Worm (Caenorhabditis elegans) whole organism, L2 larva: ENCODE results near the gene ZK1193.2.

Source experiments
- R02D3.7 ChIP-seq: fragments of 150-350 bp; optimal IDR thresholded peaks from 2 replicates; lab custom pipeline; 2014; ENCODE audit warnings: missing biosample characterization, missing genetic modification characterization
- ceh-82 ChIP-seq: fragments of 150-350 bp; optimal IDR thresholded peaks from 2 replicates; lab custom pipeline; 2014; ENCODE audit warnings: missing biosample characterization, missing genetic modification characterization
- lin-13 ChIP-seq: fragments of 150-350 bp; optimal IDR thresholded peaks from 2 replicates; lab custom pipeline; 2014; ENCODE audit warnings: missing biosample characterization, missing genetic modification reagents, missing genetic modification characterization
- mdl-1 ChIP-seq, 2 experiments: fragments of 150-350 bp in 1 of 2; sonication (generic microtip) in 1 of 2; optimal IDR thresholded peaks; 2 replicates each; lab custom pipeline; 2017; ENCODE audit warnings: missing biosample characterization in 2 of 2, missing genetic modification characterization in 2 of 2
- nhr-10 ChIP-seq: sonication (generic microtip); optimal IDR thresholded peaks from 2 replicates; lab custom pipeline; 2017; ENCODE audit warnings: missing biosample characterization, missing genetic modification characterization
- nhr-11 ChIP-seq: fragments of 150-350 bp; optimal IDR thresholded peaks from 2 replicates; lab custom pipeline; 2014; ENCODE audit warnings: missing biosample characterization, missing genetic modification characterization
- nhr-12 ChIP-seq: fragments of 150-350 bp; optimal IDR thresholded peaks from 2 replicates; lab custom pipeline; 2014; ENCODE audit warnings: missing biosample characterization, missing genetic modification characterization
- nhr-6 ChIP-seq: fragments of 150-350 bp; optimal IDR thresholded peaks from 2 replicates; lab custom pipeline; 2014; ENCODE audit warnings: missing biosample characterization, missing genetic modification characterization
- skn-1 ChIP-seq: sonication (generic microtip); optimal IDR thresholded peaks from 2 replicates; lab custom pipeline; 2017; ENCODE audit warnings: missing biosample characterization, missing genetic modification characterization
- snpc-4 ChIP-seq: fragments of 150-350 bp; optimal IDR thresholded peaks from 2 replicates; lab custom pipeline; 2014; ENCODE audit warnings: missing biosample characterization, missing genetic modification characterization
- unc-39 ChIP-seq: fragments of 150-350 bp; optimal IDR thresholded peaks from 2 replicates; lab custom pipeline; 2014; ENCODE audit warnings: missing biosample characterization, missing genetic modification characterization
- unc-55 ChIP-seq: fragments of 150-350 bp; sonication (generic microtip); optimal IDR thresholded peaks from 3 replicates; lab custom pipeline; 2014; ENCODE audit warnings: missing biosample characterization, missing genetic modification reagents, missing genetic modification characterization
- unc-62 ChIP-seq: fragments of 150-350 bp; optimal IDR thresholded peaks from 2 replicates; lab custom pipeline; 2014; ENCODE audit warnings: missing biosample characterization, missing genetic modification reagents, missing genetic modification characterization
- ztf-11 ChIP-seq: sonication (generic microtip); optimal IDR thresholded peaks from 2 replicates; lab custom pipeline; 2017; ENCODE audit warnings: missing biosample characterization, missing genetic modification characterization

ce11 chrX:439031-439430 lies 13.6 kb upstream of the ZK1193.2 start:
- TF ChIP-seq nhr-11 (no peak), nhr-10 (tag; lab: Kevin White, UChicago) (no peak), unc-39 (no peak), unc-55 (GFP tag; lab: Kevin White, UChicago) (no peak), snpc-4 (tag; lab: Kevin White, UChicago) (no peak), unc-62 (GFP tag; lab: Kevin White, UChicago) (no peak), skn-1 (no peak), lin-13 (GFP tag; lab: Kevin White, UChicago) (no peak), ceh-82 (tag; lab: Kevin White, UChicago) (no peak), nhr-6 (tag; lab: Kevin White, UChicago) (no peak), nhr-12 (tag; lab: Kevin White, UChicago) (no peak), ztf-11 (no peak), mdl-1 (tag; optimal IDR thresholded peaks at IDR 0.05; lab: Kevin White, UChicago) (no peak), R02D3.7 (tag; lab: Kevin White, UChicago) (no peak)
